Worm (Caenorhabditis elegans): ENCODE data around the gene asp-7.

DNA sequence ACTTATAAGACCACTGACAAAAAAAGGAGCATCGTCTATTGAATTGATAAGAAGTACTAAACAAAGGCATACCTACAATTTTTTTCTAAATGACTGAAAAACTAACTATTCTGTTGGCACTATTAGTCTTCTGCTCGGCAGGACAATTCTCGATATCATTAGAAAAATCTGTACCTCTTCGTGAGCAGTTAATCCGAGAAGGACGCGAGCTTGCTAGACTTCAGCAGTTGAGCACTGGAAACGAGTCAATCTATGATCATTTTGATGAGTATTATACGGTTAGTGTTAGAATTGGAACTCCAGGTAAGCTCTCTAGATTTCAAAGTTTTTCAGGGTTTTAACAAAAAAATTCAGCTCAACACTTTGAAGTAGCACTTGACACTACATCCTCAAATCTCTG, at the start of gene asp-7:
- TF ChIP-seq ama-1 (optimal IDR thresholded peaks at IDR 0.05) (no peak), pes-1 (GFP tag; IDR thresholded peaks at IDR 0.05) (no peak), ets-7 (tag; optimal IDR thresholded peaks at IDR 0.05) (no peak), hmg-4 (GFP tag; optimal IDR thresholded peaks at IDR 0.05) (no peak), tra-4 (tag; optimal IDR thresholded peaks at IDR 0.05) (no peak), F13C5.2 (tag; optimal IDR thresholded peaks at IDR 0.05) (no peak), tbx-11 (GFP tag; IDR thresholded peaks at IDR 0.05) (no peak), hnd-1 (tag; optimal IDR thresholded peaks at IDR 0.05) (no peak), aly-1 (tag; optimal IDR thresholded peaks at IDR 0.05) (no peak), flt-1 (GFP tag; IDR thresholded peaks at IDR 0.05) (no peak), tbx-37 (GFP tag; conservative IDR thresholded peaks at IDR 0.05) (no peak), sea-1 (GFP tag; conservative IDR thresholded peaks at IDR 0.05) (no peak), hmbx-1 (tag; optimal IDR thresholded peaks at IDR 0.05) (no peak), scrt-1 (GFP tag; IDR thresholded peaks at IDR 0.05) (no peak)
